Fruit fly (Drosophila melanogaster): Measurements from ENCODE around the gene tos.

dm6 chr2L:18713686-18714085, 31.8 kb upstream of the tos start, which contains the start of gene Irk3:
- no peak for TF ChIP-seq Abd-B (GFP tag; optimal IDR thresholded peaks at IDR 0.05)
- TF ChIP-seq dl (GFP tag; optimal IDR thresholded peaks at IDR 0.05; ENCODE audit: insufficient read depth in 1 of 2, partially characterized antibody in 2 of 2), result no peak
- no peak for TF ChIP-seq tai (GFP tag; optimal IDR thresholded peaks at IDR 0.05)
- TF ChIP-seq sage (GFP tag; optimal IDR thresholded peaks at IDR 0.05), result no peak
- no peak for TF ChIP-seq dmrt93B (GFP tag; optimal IDR thresholded peaks at IDR 0.05)
- TF ChIP-seq usp (GFP tag; optimal IDR thresholded peaks at IDR 0.05), result no peak
- TF ChIP-seq rgr (GFP tag; optimal IDR thresholded peaks at IDR 0.05), result no peak
- no peak for TF ChIP-seq psq (GFP tag; optimal IDR thresholded peaks at IDR 0.05)
- no peak for TF ChIP-seq Hr83 (GFP tag; optimal IDR thresholded peaks at IDR 0.05; ENCODE audit: poor library complexity, severe bottlenecking)
- no peak for TF ChIP-seq N (GFP tag; optimal IDR thresholded peaks at IDR 0.05)
- no peak for TF ChIP-seq Sp1 (GFP tag; optimal IDR thresholded peaks at IDR 0.05)
- no peak for TF ChIP-seq fru (GFP tag; optimal IDR thresholded peaks at IDR 0.05)
- TF ChIP-seq OdsH (GFP tag; optimal IDR thresholded peaks at IDR 0.05), result no peak

All from whole organism, wandering third instar larva.